Fruit fly (Drosophila melanogaster) whole organism, embryonic: ENCODE data around the gene CG32816.

Experiments
- Bteb2 ChIP-seq: fragments of 200-800 bp; sonication (Bioruptor generic); optimal IDR thresholded peaks from 2 replicates; lab custom pipeline; 2016; ENCODE audit warnings: missing biosample characterization, missing genetic modification characterization
- CG11247 ChIP-seq: fragments of 200-800 bp; sonication (Bioruptor generic); IDR thresholded peaks from 2 replicates; pipeline ENCODE4 v1.3.6; 2022; ENCODE audit warnings: missing biosample characterization, missing genetic modification characterization
- CG11504 ChIP-seq: fragments of 200-800 bp; sonication (Bioruptor generic); optimal IDR thresholded peaks from 3 replicates; lab custom pipeline; 2019; ENCODE audit warnings: missing biosample characterization, mild to moderate bottlenecking, missing genetic modification characterization, moderate library complexity
- CG12071 ChIP-seq: fragments of 200-800 bp; sonication (Bioruptor generic); optimal IDR thresholded peaks from 3 replicates; lab custom pipeline; 2018; ENCODE audit warnings: missing biosample characterization, mild to moderate bottlenecking, missing genetic modification characterization
- CG12219 ChIP-seq: fragments of 200-800 bp; sonication (Bioruptor generic); optimal IDR thresholded peaks from 3 replicates; lab custom pipeline; 2018; ENCODE audit warnings: missing biosample characterization, mild to moderate bottlenecking, missing genetic modification characterization
- CG12391 ChIP-seq: fragments of 200-800 bp; sonication (Bioruptor generic); optimal IDR thresholded peaks from 3 replicates; lab custom pipeline; 2018; ENCODE audit warnings: missing biosample characterization, mild to moderate bottlenecking, missing genetic modification characterization, moderate library complexity
- CG14014 ChIP-seq: fragments of 200-800 bp; sonication (Bioruptor generic); IDR thresholded peaks from 2 replicates; pipeline ENCODE4 v1.3.6; 2022; ENCODE audit warnings: missing biosample characterization, missing genetic modification characterization
- CG15479 ChIP-seq: fragments of 200-800 bp; sonication (Bioruptor generic); optimal IDR thresholded peaks from 3 replicates; lab custom pipeline; 2019; ENCODE audit warnings: missing biosample characterization, mild to moderate bottlenecking, missing genetic modification characterization, moderate library complexity
- CG17802 ChIP-seq: fragments of 200-800 bp; sonication (Bioruptor generic); optimal IDR thresholded peaks from 2 replicates; lab custom pipeline; 2018; ENCODE audit warnings: missing biosample characterization, mild to moderate bottlenecking, missing genetic modification characterization, moderate library complexity
- CG17829 ChIP-seq: fragments of 200-800 bp; optimal IDR thresholded peaks from 2 replicates; lab custom pipeline; 2019; ENCODE audit warnings: missing biosample characterization, mild to moderate bottlenecking, missing genetic modification characterization, moderate library complexity
- CG2199 ChIP-seq: fragments of 200-800 bp; sonication (Bioruptor generic); IDR thresholded peaks from 3 replicates; pipeline ENCODE4 v1.3.6; 2022; ENCODE audit warnings: missing biosample characterization, missing genetic modification characterization
- CG2889 ChIP-seq: fragments of 200-800 bp; sonication (Bioruptor generic); IDR thresholded peaks from 3 replicates; pipeline ENCODE4 v1.3.6; 2022; ENCODE audit warnings: missing biosample characterization, missing genetic modification characterization
- CG30431 ChIP-seq: fragments of 200-800 bp; sonication (Bioruptor generic); optimal IDR thresholded peaks from 2 replicates; lab custom pipeline; 2017; ENCODE audit warnings: missing biosample characterization, missing genetic modification characterization
- CG3407 ChIP-seq: fragments of 200-800 bp; sonication (Bioruptor generic); optimal IDR thresholded peaks from 2 replicates; lab custom pipeline; 2018; ENCODE audit warnings: missing biosample characterization, mild to moderate bottlenecking, missing genetic modification characterization
- CG4360 ChIP-seq: fragments of 200-800 bp; sonication (Bioruptor generic); IDR thresholded peaks from 2 replicates; pipeline ENCODE4 v1.3.6; 2022; ENCODE audit warnings: missing biosample characterization, missing genetic modification characterization
- CG4617 ChIP-seq: fragments of 200-800 bp; sonication (Bioruptor generic); optimal IDR thresholded peaks from 3 replicates; lab custom pipeline; 2016; ENCODE audit warnings: missing biosample characterization, missing genetic modification characterization, borderline replicate concordance
- CG4730 ChIP-seq: fragments of 200-800 bp; sonication (Bioruptor generic); IDR thresholded peaks from 2 replicates; pipeline ENCODE4 v1.3.6; 2022; ENCODE audit warnings: missing biosample characterization, missing genetic modification characterization
- CG6765 ChIP-seq: fragments of 200-800 bp; sonication (Bioruptor generic); optimal IDR thresholded peaks from 3 replicates; lab custom pipeline; 2017; ENCODE audit warnings: missing biosample characterization, mild to moderate bottlenecking, missing genetic modification characterization
- CG7839 ChIP-seq: fragments of 200-800 bp; sonication (Bioruptor generic); optimal IDR thresholded peaks from 3 replicates; lab custom pipeline; 2018; ENCODE audit warnings: missing biosample characterization, mild to moderate bottlenecking, missing genetic modification characterization, moderate library complexity
- CG8089 ChIP-seq: fragments of 200-800 bp; sonication (Bioruptor generic); optimal IDR thresholded peaks from 3 replicates; lab custom pipeline; 2016; ENCODE audit warnings: missing biosample characterization, missing genetic modification characterization
- CG9727 ChIP-seq: fragments of 200-800 bp; sonication (Bioruptor generic); optimal IDR thresholded peaks from 3 replicates; lab custom pipeline; 2017; ENCODE audit warnings: missing biosample characterization, mild to moderate bottlenecking, missing genetic modification characterization
- Dad ChIP-seq: fragments of 200-800 bp; sonication (Bioruptor generic); optimal IDR thresholded peaks from 3 replicates; lab custom pipeline; 2016; ENCODE audit warnings: missing biosample characterization, missing genetic modification characterization
- Dek ChIP-seq: fragments of 200-800 bp; sonication (Bioruptor generic); optimal IDR thresholded peaks from 3 replicates; lab custom pipeline; 2019; ENCODE audit warnings: missing biosample characterization, mild to moderate bottlenecking, missing genetic modification characterization, moderate library complexity
- Dip2 ChIP-seq: fragments of 200-800 bp; sonication (Bioruptor generic); IDR thresholded peaks from 2 replicates; pipeline ENCODE4 v1.3.6; 2022; ENCODE audit warnings: missing biosample characterization, missing genetic modification characterization
- Dref ChIP-seq: fragments of 200-800 bp; sonication (Bioruptor generic); IDR thresholded peaks from 2 replicates; pipeline ENCODE4 v1.3.6; 2022; ENCODE audit warnings: missing biosample characterization, missing genetic modification characterization
- Hey ChIP-seq: fragments of 200-800 bp; sonication (Bioruptor generic); optimal IDR thresholded peaks from 3 replicates; lab custom pipeline; 2018; ENCODE audit warnings: missing biosample characterization, mild to moderate bottlenecking, missing genetic modification characterization
- Hmr ChIP-seq: fragments of 200-800 bp; sonication (Bioruptor generic); optimal IDR thresholded peaks from 3 replicates; lab custom pipeline; 2017; ENCODE audit warnings: mild to moderate bottlenecking, missing biosample characterization, missing genetic modification reagents, missing genetic modification characterization
- Hr3 ChIP-seq: fragments of 200-800 bp; sonication (Bioruptor generic); optimal IDR thresholded peaks from 3 replicates; lab custom pipeline; 2016; ENCODE audit warnings: missing biosample characterization, missing genetic modification characterization
- Mrtf ChIP-seq: fragments of 200-800 bp; sonication (Bioruptor generic); IDR thresholded peaks from 3 replicates; pipeline ENCODE4 v1.3.6; 2022; ENCODE audit warnings: missing biosample characterization, missing genetic modification characterization
- NC2β ChIP-seq: fragments of 200-800 bp; sonication (Bioruptor generic); optimal IDR thresholded peaks from 2 replicates; lab custom pipeline; 2016; ENCODE audit warnings: missing biosample characterization, missing genetic modification characterization
- NK7.1 ChIP-seq: fragments of 200-800 bp; sonication (Bioruptor generic); optimal IDR thresholded peaks from 3 replicates; lab custom pipeline; 2016; ENCODE audit warnings: missing biosample characterization, missing genetic modification characterization
- Sry-β ChIP-seq: fragments of 200-800 bp; sonication (Bioruptor generic); optimal IDR thresholded peaks from 2 replicates; lab custom pipeline; 2018; ENCODE audit warnings: missing biosample characterization, mild to moderate bottlenecking, missing genetic modification characterization, moderate library complexity
- Usf ChIP-seq: fragments of 200-800 bp; sonication (Bioruptor generic); optimal IDR thresholded peaks from 2 replicates; lab custom pipeline; 2017; ENCODE audit warnings: missing genotype, missing biosample characterization, missing genetic modification characterization
- Xbp1 ChIP-seq: fragments of 200-800 bp; sonication (Bioruptor generic); optimal IDR thresholded peaks from 3 replicates; lab custom pipeline; 2016; ENCODE audit warnings: missing biosample characterization, mild to moderate bottlenecking, missing genetic modification characterization
- bbx ChIP-seq: fragments of 200-800 bp; sonication (Bioruptor generic); IDR thresholded peaks from 2 replicates; pipeline ENCODE4 v1.3.6; 2022; ENCODE audit warnings: missing biosample characterization, missing genetic modification characterization; ENCODE audit not compliant: partially characterized antibody
- crol ChIP-seq: fragments of 200-800 bp; sonication (Bioruptor generic); IDR thresholded peaks from 2 replicates; pipeline ENCODE4 v1.3.6; 2022; ENCODE audit warnings: missing biosample characterization, missing genetic modification characterization
- da ChIP-seq: fragments of 200-800 bp; sonication (Bioruptor generic); optimal IDR thresholded peaks from 2 replicates; lab custom pipeline; 2016; ENCODE audit warnings: missing biosample characterization, missing genetic modification characterization
- dm ChIP-seq: fragments of 200-800 bp; sonication (Bioruptor generic); optimal IDR thresholded peaks from 3 replicates; lab custom pipeline; 2016; ENCODE audit warnings: missing biosample characterization, missing genetic modification characterization
- dmrt11E ChIP-seq: fragments of 200-800 bp; sonication (Bioruptor generic); optimal IDR thresholded peaks from 3 replicates; lab custom pipeline; 2018; ENCODE audit warnings: missing biosample characterization, mild to moderate bottlenecking, missing genetic modification characterization, moderate library complexity
- en ChIP-seq: fragments of 200-800 bp; sonication (Bioruptor generic); optimal IDR thresholded peaks from 2 replicates; lab custom pipeline; 2016; ENCODE audit warnings: missing biosample characterization, missing genetic modification characterization
- fd96Cb ChIP-seq: fragments of 200-800 bp; sonication (Bioruptor generic); optimal IDR thresholded peaks from 2 replicates; lab custom pipeline; 2018; ENCODE audit warnings: missing biosample characterization, mild to moderate bottlenecking, missing genetic modification characterization, moderate library complexity
- hbn ChIP-seq: fragments of 200-800 bp; sonication (Bioruptor generic); IDR thresholded peaks from 2 replicates; pipeline ENCODE4 v1.3.6; 2022; ENCODE audit warnings: missing biosample characterization, missing genetic modification characterization; ENCODE audit not compliant: partially characterized antibody
- jing ChIP-seq: fragments of 200-800 bp; sonication (Bioruptor generic); optimal IDR thresholded peaks from 2 replicates; lab custom pipeline; 2018; ENCODE audit warnings: missing biosample characterization, mild to moderate bottlenecking, missing genetic modification characterization
- p53 ChIP-seq: fragments of 200-800 bp; sonication (Bioruptor generic); optimal IDR thresholded peaks from 2 replicates; lab custom pipeline; 2016; ENCODE audit warnings: missing biosample characterization, missing genetic modification characterization
- pho ChIP-seq: fragments of 200-800 bp; sonication (Bioruptor generic); optimal IDR thresholded peaks from 2 replicates; lab custom pipeline; 2016; ENCODE audit warnings: missing biosample characterization, missing genetic modification characterization
- ranshi ChIP-seq: fragments of 200-800 bp; sonication (Bioruptor generic); IDR thresholded peaks from 2 replicates; pipeline ENCODE4 v1.3.6; 2022; ENCODE audit warnings: missing biosample characterization, missing genetic modification characterization
- sim ChIP-seq: fragments of 200-800 bp; sonication (Bioruptor generic); IDR thresholded peaks from 2 replicates; pipeline ENCODE4 v1.3.6; 2022; ENCODE audit warnings: missing biosample characterization, missing genetic modification characterization
- tna ChIP-seq: fragments of 200-800 bp; sonication (Bioruptor generic); IDR thresholded peaks from 2 replicates; pipeline ENCODE4 v1.3.6; 2022; ENCODE audit warnings: missing biosample characterization, missing genetic modification characterization; ENCODE audit not compliant: partially characterized antibody
- wor ChIP-seq: fragments of 200-800 bp; sonication (Bioruptor generic); IDR thresholded peaks from 2 replicates; pipeline ENCODE4 v1.3.6; 2022; ENCODE audit warnings: missing biosample characterization, missing genetic modification characterization
- zen ChIP-seq: fragments of 200-800 bp; sonication (Bioruptor generic); optimal IDR thresholded peaks from 3 replicates; lab custom pipeline; 2018; ENCODE audit warnings: missing biosample characterization, mild to moderate bottlenecking, missing genetic modification characterization, moderate library complexity

Gene CG32816

DNA sequence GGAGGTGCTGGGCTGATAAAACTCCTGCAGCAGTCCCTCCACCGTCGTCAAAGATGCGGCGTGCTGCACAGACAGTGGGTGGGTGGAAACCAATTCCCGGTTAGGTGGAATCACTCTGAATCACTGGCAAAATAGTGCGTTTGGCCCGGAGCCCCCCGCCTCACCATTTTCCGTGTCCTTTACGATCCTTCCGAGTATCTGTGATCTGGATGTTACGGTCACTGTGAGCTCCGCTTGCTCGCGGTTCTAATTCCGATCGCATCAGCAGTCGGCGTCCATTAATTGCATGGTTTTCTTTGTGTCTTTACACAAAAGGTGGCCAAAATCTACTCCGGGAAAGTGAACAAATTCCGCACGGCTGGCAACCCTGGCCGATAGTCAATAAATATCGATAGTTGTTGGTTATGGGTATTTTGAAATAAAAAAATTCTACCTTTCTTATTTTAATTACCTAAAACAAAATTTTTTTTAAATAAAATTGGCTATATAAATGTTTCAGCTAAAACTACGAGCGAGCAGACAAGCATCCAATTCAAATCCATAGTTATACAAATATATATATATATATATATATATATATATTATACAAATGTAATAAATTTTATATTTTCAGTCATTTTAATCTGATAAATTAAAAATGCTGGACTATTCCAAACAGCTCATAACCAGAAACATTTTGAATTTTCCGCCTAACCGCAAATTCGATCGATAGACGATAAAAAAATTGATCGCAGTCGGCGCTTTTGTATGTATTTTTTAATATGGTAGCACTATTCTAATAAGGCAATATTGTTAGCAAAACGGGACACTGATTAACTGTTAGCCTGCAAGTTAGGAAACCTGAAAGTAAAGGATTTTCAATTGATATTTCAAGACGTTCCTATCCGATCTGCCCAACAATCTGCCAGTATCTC, 6.0 kb upstream of the CG32816 start, which contains the start of the genes ebo and CG13373 (continued):
- peak; percentile 42 for TF ChIP-seq Hr3 (GFP tag; lab: Kevin White, UChicago)
- no peak for TF ChIP-seq fd96Cb
- no peak for TF ChIP-seq CG12071 (GFP tag; lab: Kevin White, UChicago)
- TF ChIP-seq p53 (GFP tag; lab: Kevin White, UChicago), result no peak
- no peak for TF ChIP-seq CG6765
- no peak for TF ChIP-seq Dad
- TF ChIP-seq bbx, result peak; percentile 56
- TF ChIP-seq Dek (tag; lab: Kevin White, UChicago), result peak; percentile 15
- no peak for TF ChIP-seq crol (GFP tag; lab: Robert Waterston, UW)
- TF ChIP-seq Usf (GFP tag; lab: Kevin White, UChicago), result no peak
- TF ChIP-seq CG7839 (tag; lab: Kevin White, UChicago), result no peak
- no peak for TF ChIP-seq CG12219 (GFP tag; lab: Kevin White, UChicago)
- TF ChIP-seq Sry-β, result no peak
- no peak for TF ChIP-seq CG17802 (tag; lab: Kevin White, UChicago)
- no peak for TF ChIP-seq CG2199 (GFP tag; lab: Robert Waterston, UW)
- TF ChIP-seq dmrt11E (tag; lab: Kevin White, UChicago), result peak; percentile 24
- no peak for TF ChIP-seq NC2β (GFP tag; lab: Kevin White, UChicago)
- peak; percentile 42 for TF ChIP-seq CG17829
- no peak for TF ChIP-seq Hmr (GFP tag; lab: Kevin White, UChicago)
- TF ChIP-seq sim (GFP tag; lab: Robert Waterston, UW), result no peak
- TF ChIP-seq en (GFP tag; lab: Kevin White, UChicago), result no peak
- TF ChIP-seq dm, result no peak
- no peak for TF ChIP-seq pho (GFP tag; lab: Kevin White, UChicago)
- no peak for TF ChIP-seq Mrtf (GFP tag; lab: Robert Waterston, UW)
- no peak for TF ChIP-seq CG11247
- TF ChIP-seq Dref (GFP tag; lab: Robert Waterston, UW), result peak; percentile 73
- no peak for TF ChIP-seq CG4730 (GFP tag; lab: Robert Waterston, UW)
- peak; percentile 62 for TF ChIP-seq hbn (GFP tag; lab: Robert Waterston, UW)
- TF ChIP-seq ranshi (GFP tag; lab: Robert Waterston, UW), result no peak
- TF ChIP-seq CG2889 (GFP tag; lab: Robert Waterston, UW), result no peak
- TF ChIP-seq zen (tag; lab: Kevin White, UChicago), result peak; percentile 36
- no peak for TF ChIP-seq wor (GFP tag; lab: Robert Waterston, UW)
- no peak for TF ChIP-seq CG9727
- TF ChIP-seq tna, result no peak
- no peak for TF ChIP-seq CG15479 (GFP tag; lab: Kevin White, UChicago)
- TF ChIP-seq Hey (tag; lab: Kevin White, UChicago), result no peak
- TF ChIP-seq CG30431 (GFP tag; lab: Kevin White, UChicago), result no peak
- TF ChIP-seq CG4360 (GFP tag; lab: Robert Waterston, UW), result no peak
- no peak for TF ChIP-seq NK7.1 (GFP tag; lab: Kevin White, UChicago)
- peak; percentile 51 for TF ChIP-seq Xbp1 (GFP tag; lab: Kevin White, UChicago)
- peak; percentile 71 for TF ChIP-seq CG4617 (GFP tag; lab: Kevin White, UChicago)
- TF ChIP-seq da, result no peak
- TF ChIP-seq Bteb2 (GFP tag; lab: Kevin White, UChicago), result no peak
- no peak for TF ChIP-seq CG8089
- no peak for TF ChIP-seq CG11504 (tag; lab: Kevin White, UChicago)
- TF ChIP-seq Dip2, result no peak
- TF ChIP-seq CG3407 (GFP tag; lab: Kevin White, UChicago), result no peak
- peak; percentile 49 for TF ChIP-seq CG12391
- TF ChIP-seq jing (GFP tag; lab: Kevin White, UChicago), result no peak
- no peak for TF ChIP-seq CG14014 (GFP tag; lab: Robert Waterston, UW)
